Worm (Caenorhabditis elegans) whole organism, dauer: ENCODE measurements around the gene C46C2.5.
"Not testable (repeated sequence)": the region's sequence is repeated elsewhere in the genome, so short reads cannot be mapped to it uniquely, and the experiment has no call there.

Experiments
- unc-62 ChIP-seq: sonication (generic microtip); optimal IDR thresholded peaks from 2 replicates; lab custom pipeline; 2017; ENCODE audit warnings: missing biosample characterization, missing genetic modification reagents, missing genetic modification characterization

The C46C2.5 gene

ce11 chrIV:9192522-9192921 is at the start of gene C46C2.5:
TSS of gene C46C2.5 (minus strand) at chrIV:9192622.
- TF ChIP-seq unc-62, result no peak

- TF ChIP-seq unc-62, result no peak
Observed at ce11 chrIV:9239151-9239550, 46.7 kb upstream of the C46C2.5 start.

ce11 chrIV:9232421-9233141 is 40.2 kb upstream of the C46C2.5 start, which contains the start of gene Y11D7A.3:
TSS of gene Y11D7A.3 (plus strand) at chrIV:9233091.
- no peak for TF ChIP-seq unc-62

ce11 chrIV:9227650-9228049 is 35.2 kb upstream of the C46C2.5 start:
- TF ChIP-seq unc-62, result no peak

- no peak for TF ChIP-seq unc-62
Observed at ce11 chrIV:9224825-9225224, 32.4 kb upstream of the C46C2.5 start, which contains the start of gene C46C2.3. TSS of gene C46C2.3 (plus strand) at chrIV:9225125.

ce11 chrIV:9218415-9218814 is 26.0 kb upstream of the C46C2.5 start:
- TF ChIP-seq unc-62, result no peak

- TF ChIP-seq unc-62, result no peak
Observed at ce11 chrIV:9217426-9217825, 25.0 kb upstream of the C46C2.5 start, which contains the start of gene C46C2.2. TSS of gene C46C2.2 (plus strand) at chrIV:9217726.

- no peak for TF ChIP-seq unc-62
Observed at ce11 chrIV:9216956-9217355, 24.5 kb upstream of the C46C2.5 start.

- no peak for TF ChIP-seq unc-62
Observed at ce11 chrIV:9216437-9216836, 24.0 kb upstream of the C46C2.5 start.

- no peak for TF ChIP-seq unc-62
Observed at ce11 chrIV:9215824-9216223, 23.4 kb upstream of the C46C2.5 start.

ce11 chrIV:9214823-9215222 is 22.4 kb upstream of the C46C2.5 start:
- TF ChIP-seq unc-62, result no peak

ce11 chrIV:9212121-9212520 is 19.7 kb upstream of the C46C2.5 start, which contains the start of gene C46C2.6:
TSS of gene C46C2.6 (plus strand) at chrIV:9212421.
- no peak for TF ChIP-seq unc-62

ce11 chrIV:9210841-9211240 is 18.4 kb upstream of the C46C2.5 start:
- no peak for TF ChIP-seq unc-62

ce11 chrIV:9199939-9200202 is 7.4 kb upstream of the C46C2.5 start, which contains the start of gene wnk-1:
TSS of gene wnk-1 (plus strand) at chrIV:9200103.
- TF ChIP-seq unc-62, result no peak

- no peak for TF ChIP-seq unc-62
Observed at ce11 chrIV:9199148-9199938, 6.9 kb upstream of the C46C2.5 start.

ce11 chrIV:9198136-9198535 is 5.7 kb upstream of the C46C2.5 start:
- no peak for TF ChIP-seq unc-62

- TF ChIP-seq unc-62, result no peak
Observed at ce11 chrIV:9196755-9197154, 4.3 kb upstream of the C46C2.5 start.

- not testable (repeated sequence) for TF ChIP-seq unc-62
Observed at ce11 chrIV:9194524-9194923, 2.1 kb upstream of the C46C2.5 start, which contains the start of gene C46C2.7. TSS of gene C46C2.7 (plus strand) at chrIV:9194824.
